Fruit fly (Drosophila melanogaster) whole organism, wandering third instar larva: ENCODE measurements around the gene MRG15.

ENCODE experiments used
- CG32264 ChIP-seq: fragments of 200-800 bp; sonication (Bioruptor generic); optimal IDR thresholded peaks from 2 replicates; lab custom pipeline; 2016; ENCODE audit warnings: missing biosample characterization, missing genetic modification characterization
- CG9705 ChIP-seq: fragments of 200-800 bp; sonication (Bioruptor generic); optimal IDR thresholded peaks from 2 replicates; lab custom pipeline; 2018; ENCODE audit warnings: missing biosample characterization, mild to moderate bottlenecking, missing genetic modification characterization
- CrebA ChIP-seq: fragments of 200-800 bp; sonication (Bioruptor generic); optimal IDR thresholded peaks from 2 replicates; lab custom pipeline; 2016; ENCODE audit warnings: missing biosample characterization, mild to moderate bottlenecking, missing genetic modification characterization, borderline replicate concordance
- Dfd ChIP-seq: fragments of >200 bp; optimal IDR thresholded peaks from 2 replicates; lab custom pipeline; 2017; ENCODE audit warnings: missing biosample characterization, missing genetic modification characterization
- Dif ChIP-seq: fragments of 200-275, 200-300 bp; sonication (Bioruptor generic); optimal IDR thresholded peaks from 2 replicates; lab custom pipeline; 2018; ENCODE audit warnings: missing biosample characterization, missing genetic modification characterization; ENCODE audit not compliant: partially characterized antibody
- GATAd ChIP-seq: sonication (Bioruptor generic); optimal IDR thresholded peaks from 2 replicates; lab custom pipeline; 2016; ENCODE audit warnings: missing biosample characterization, missing genetic modification characterization
- HLH106 ChIP-seq: fragments of 200-800 bp; optimal IDR thresholded peaks from 3 replicates; lab custom pipeline; 2019; ENCODE audit warnings: missing biosample characterization, mild to moderate bottlenecking, missing genetic modification characterization, moderate library complexity
- Hnf4 ChIP-seq: fragments of 200-800 bp; sonication (Bioruptor generic); optimal IDR thresholded peaks from 2 replicates; lab custom pipeline; 2016; ENCODE audit warnings: missing biosample characterization, mild to moderate bottlenecking, missing genetic modification characterization
- Hr78 ChIP-seq: fragments of >200 bp; optimal IDR thresholded peaks from 2 replicates; lab custom pipeline; 2017; ENCODE audit warnings: missing biosample characterization, missing genetic modification characterization
- Hr83 ChIP-seq: fragments of 200-300 bp; sonication (Bioruptor generic); optimal IDR thresholded peaks from 2 replicates; lab custom pipeline; 2016; ENCODE audit warnings: missing biosample characterization, mild to moderate bottlenecking, missing genetic modification characterization, moderate library complexity; ENCODE audit not compliant: poor library complexity, severe bottlenecking
- Jra ChIP-seq: sonication (Bioruptor generic); optimal IDR thresholded peaks from 2 replicates; lab custom pipeline; 2016; ENCODE audit warnings: missing biosample characterization, missing genetic modification characterization
- Mio ChIP-seq: sonication (Bioruptor generic); optimal IDR thresholded peaks from 2 replicates; lab custom pipeline; 2016; ENCODE audit warnings: missing biosample characterization, missing genetic modification characterization
- Myc ChIP-seq: fragments of >200 bp; optimal IDR thresholded peaks from 2 replicates; lab custom pipeline; 2017
- N ChIP-seq: fragments of >200 bp; optimal IDR thresholded peaks from 2 replicates; lab custom pipeline; 2018; ENCODE audit warnings: missing biosample characterization, missing external identifiers, missing genetic modification characterization
- OdsH ChIP-seq: fragments of 200-800 bp; sonication (Bioruptor generic); optimal IDR thresholded peaks from 2 replicates; lab custom pipeline; 2016; ENCODE audit warnings: missing biosample characterization, mild to moderate bottlenecking, missing genetic modification characterization
- Rel ChIP-seq, 2 experiments: fragments of 200-800 bp; sonication (Bioruptor generic) in 1 of 2; optimal IDR thresholded peaks; 2 replicates in 1 of 2; 3 replicates in 1 of 2; lab custom pipeline; 2016 to 2019; ENCODE audit warnings: mild to moderate bottlenecking in 2 of 2, missing biosample characterization in 2 of 2, missing genetic modification characterization in 2 of 2, moderate library complexity in 1 of 2
- Sp1 ChIP-seq: fragments of 200-800 bp; sonication (Bioruptor generic); optimal IDR thresholded peaks from 3 replicates; lab custom pipeline; 2019; ENCODE audit warnings: missing biosample characterization, mild to moderate bottlenecking, missing genetic modification characterization, moderate library complexity
- Vsx2 ChIP-seq: fragments of 200-300, 225-300 bp; sonication (Bioruptor generic); optimal IDR thresholded peaks from 2 replicates; lab custom pipeline; 2018; ENCODE audit warnings: missing biosample characterization, missing genetic modification characterization; ENCODE audit not compliant: partially characterized antibody
- br ChIP-seq: fragments of 200-800 bp; sonication (Bioruptor generic); optimal IDR thresholded peaks from 2 replicates; lab custom pipeline; 2016; ENCODE audit warnings: missing biosample characterization, missing genetic modification characterization
- brk ChIP-seq: fragments of 200-800 bp; sonication (Bioruptor generic); optimal IDR thresholded peaks from 2 replicates; lab custom pipeline; 2016; ENCODE audit warnings: missing biosample characterization, mild to moderate bottlenecking, missing genetic modification characterization
- dl ChIP-seq, 2 experiments: fragments of 175-275, 200-275 bp in 1 of 2; fragments of 200-275 bp in 1 of 2; sonication (Bioruptor generic); optimal IDR thresholded peaks; lab custom pipeline; 2018; ENCODE audit warnings: mild to moderate bottlenecking in 2 of 2, missing biosample characterization in 2 of 2, missing genetic modification characterization in 2 of 2, moderate library complexity in 2 of 2; ENCODE audit not compliant: partially characterized antibody in 2 of 2, insufficient read depth in 1 of 2
- dmrt93B ChIP-seq: fragments of 200-800 bp; sonication (Bioruptor generic); optimal IDR thresholded peaks from 2 replicates; lab custom pipeline; 2018; ENCODE audit warnings: missing biosample characterization, mild to moderate bottlenecking, missing genetic modification characterization
- dsf ChIP-seq: sonication (Bioruptor generic); optimal IDR thresholded peaks from 2 replicates; lab custom pipeline; 2016; ENCODE audit warnings: missing biosample characterization, missing genetic modification characterization, borderline replicate concordance
- ey ChIP-seq: fragments of 200-800 bp; sonication (Bioruptor generic); optimal IDR thresholded peaks from 2 replicates; lab custom pipeline; 2016; ENCODE audit warnings: missing biosample characterization, missing genetic modification characterization
- foxo ChIP-seq, 2 experiments: fragments of 200-800 bp; sonication (Bioruptor generic); optimal IDR thresholded peaks; 2 replicates in 1 of 2; 3 replicates in 1 of 2; lab custom pipeline; 2016 to 2017; ENCODE audit warnings: missing biosample characterization in 2 of 2, missing genetic modification characterization in 2 of 2
- fru ChIP-seq: fragments of 200-800 bp; sonication (Bioruptor generic); optimal IDR thresholded peaks from 3 replicates; lab custom pipeline; 2016; ENCODE audit warnings: missing biosample characterization, mild to moderate bottlenecking, missing genetic modification characterization
- h ChIP-seq: fragments of 200-800 bp; sonication (Bioruptor generic); optimal IDR thresholded peaks from 3 replicates; lab custom pipeline; 2016; ENCODE audit warnings: missing biosample characterization, mild to moderate bottlenecking, missing genetic modification characterization
- jim ChIP-seq: fragments of 175-275, 200-325 bp; sonication (Bioruptor generic); optimal IDR thresholded peaks from 2 replicates; lab custom pipeline; 2016; ENCODE audit warnings: missing biosample characterization, mild to moderate bottlenecking, missing genetic modification characterization
- lola ChIP-seq: fragments of >200 bp; optimal IDR thresholded peaks from 2 replicates; lab custom pipeline; 2017; ENCODE audit warnings: missing biosample characterization, missing genetic modification characterization
- pan ChIP-seq: fragments of >200 bp; optimal IDR thresholded peaks from 2 replicates; lab custom pipeline; 2017
- psq ChIP-seq: fragments of 200-800 bp; sonication (Bioruptor generic); optimal IDR thresholded peaks from 3 replicates; lab custom pipeline; 2017; ENCODE audit warnings: missing biosample characterization, mild to moderate bottlenecking, missing genetic modification characterization, moderate library complexity
- rgr ChIP-seq: fragments of 200-800 bp; sonication (Bioruptor generic); optimal IDR thresholded peaks from 3 replicates; lab custom pipeline; 2016; ENCODE audit warnings: missing biosample characterization, mild to moderate bottlenecking, missing genetic modification characterization
- sage ChIP-seq: fragments of 200-800 bp; sonication (Bioruptor generic); optimal IDR thresholded peaks from 2 replicates; lab custom pipeline; 2016; ENCODE audit warnings: missing biosample characterization, mild to moderate bottlenecking, missing genetic modification characterization
- sv ChIP-seq: fragments of 200-800 bp; sonication (Bioruptor generic); optimal IDR thresholded peaks from 3 replicates; lab custom pipeline; 2016; ENCODE audit warnings: missing biosample characterization, missing genetic modification characterization
- tai ChIP-seq: sonication (Bioruptor generic); optimal IDR thresholded peaks from 2 replicates; lab custom pipeline; 2016; ENCODE audit warnings: missing biosample characterization, missing genetic modification characterization
- usp ChIP-seq: fragments of >200 bp; optimal IDR thresholded peaks from 2 replicates; lab custom pipeline; 2017; ENCODE audit warnings: missing biosample characterization, missing genetic modification characterization
- woc ChIP-seq: sonication (Bioruptor generic); optimal IDR thresholded peaks from 2 replicates; lab custom pipeline; 2016; ENCODE audit warnings: missing biosample characterization, mild to moderate bottlenecking, missing genetic modification characterization

The MRG15 gene

dm6 chr3R:15280619-15281334 lies 2.9 kb upstream of the MRG15 start:
- TF ChIP-seq fru (GFP tag; lab: Kevin White, UChicago) (peak; percentile 65), Myc (lab: Kevin White, UChicago) (no peak), OdsH (GFP tag; lab: Kevin White, UChicago) (peak; percentile 60), usp (GFP tag; lab: Kevin White, UChicago) (no peak), CG9705 (GFP tag; lab: Kevin White, UChicago) (no peak), dmrt93B (GFP tag; lab: Kevin White, UChicago) (peak; percentile 51), woc (peak; percentile 24), rgr (GFP tag; lab: Kevin White, UChicago) (peak; percentile 46), psq (GFP tag; lab: Kevin White, UChicago) (peak; percentile 56), ey (GFP tag; lab: Kevin White, UChicago) (peak; percentile 34), jim (GFP tag; lab: Kevin White, UChicago) (no peak), sv (GFP tag; lab: Kevin White, UChicago) (peak; percentile 20), h (GFP tag; lab: Kevin White, UChicago) (peak; percentile 45), foxo (GFP tag; optimal IDR thresholded peaks at IDR 0.05; lab: Kevin White, UChicago) (peak in 1 of 2 experiments; percentile 63), CrebA (GFP tag; lab: Kevin White, UChicago) (no peak), brk (GFP tag; lab: Kevin White, UChicago) (no peak), dsf (GFP tag; lab: Kevin White, UChicago) (no peak), N (GFP tag; lab: Kevin White, UChicago) (no peak), HLH106 (tag; lab: Kevin White, UChicago) (peak; percentile 66), Dif (GFP tag; lab: Kevin White, UChicago) (peak; percentile 23), tai (GFP tag; lab: Kevin White, UChicago) (no peak), Sp1 (GFP tag; lab: Kevin White, UChicago) (peak; percentile 71), br (GFP tag; lab: Kevin White, UChicago) (peak; percentile 33), sage (peak; percentile 16), Mio (GFP tag; lab: Kevin White, UChicago) (no peak), dl (GFP tag; optimal IDR thresholded peaks at IDR 0.05; lab: Kevin White, UChicago; ENCODE audit: insufficient read depth in 1 of 2, partially characterized antibody in 2 of 2) (no peak), GATAd (GFP tag; lab: Kevin White, UChicago) (no peak)

DNA sequence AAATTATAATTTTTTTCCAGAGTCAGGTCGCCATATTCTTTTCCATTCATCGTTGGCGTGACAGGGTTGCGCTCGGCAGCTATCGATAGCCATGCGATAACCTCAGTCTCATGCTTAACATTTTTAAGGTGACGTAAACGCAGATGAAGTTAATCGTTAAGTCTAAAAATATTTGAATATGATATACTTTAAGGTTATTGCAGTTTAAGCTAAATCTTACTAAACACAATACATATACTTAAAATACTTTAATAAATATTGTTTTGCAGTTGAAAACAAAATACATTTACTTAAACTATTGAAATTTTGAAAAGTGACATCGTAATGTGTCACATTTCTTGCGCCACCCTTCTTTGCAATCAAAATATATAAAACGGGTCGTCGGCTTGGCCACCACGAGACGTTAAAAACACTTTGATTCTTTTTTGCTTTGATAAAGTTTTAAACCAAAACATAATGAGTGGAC lies 2.7 kb downstream of the MRG15 start, which contains the start of the genes Cp190 and CG4338:
Gene Cp190, minus strand, starts transcription at position 84 of the 466 bp plus-strand sequence.
Gene CG4338, plus strand, starts transcription at position 365 of the 466 bp plus-strand sequence.
- TF ChIP-seq Hr78 (GFP tag; lab: Kevin White, UChicago) (no peak), OdsH (GFP tag; lab: Kevin White, UChicago) (peak; percentile 96), h (GFP tag; lab: Kevin White, UChicago) (peak; percentile 97), tai (GFP tag; lab: Kevin White, UChicago) (no peak), sv (GFP tag; lab: Kevin White, UChicago) (peak; percentile 92), Rel (GFP tag; optimal IDR thresholded peaks at IDR 0.05; lab: Kevin White, UChicago) (peak; percentile 78), Rel (tag; optimal IDR thresholded peaks at IDR 0.05; lab: Kevin White, UChicago) (peak; percentile 92), fru (GFP tag; lab: Kevin White, UChicago) (peak; percentile 96), dl (GFP tag; optimal IDR thresholded peaks at IDR 0.05; lab: Kevin White, UChicago; ENCODE audit: insufficient read depth in 1 of 2, partially characterized antibody in 2 of 2) (no peak), HLH106 (tag; lab: Kevin White, UChicago) (peak; percentile 99), ey (GFP tag; lab: Kevin White, UChicago) (peak; percentile 95), Mio (GFP tag; lab: Kevin White, UChicago) (peak; percentile 48), CG32264 (peak; percentile 85), CrebA (GFP tag; lab: Kevin White, UChicago) (no peak), dsf (GFP tag; lab: Kevin White, UChicago) (peak; percentile 90), br (GFP tag; lab: Kevin White, UChicago) (peak; percentile 94), CG9705 (GFP tag; lab: Kevin White, UChicago) (peak; percentile 98), Vsx2 (GFP tag; lab: Kevin White, UChicago) (no peak), Dif (GFP tag; lab: Kevin White, UChicago) (no peak), woc (peak; percentile 97), Hnf4 (GFP tag; lab: Kevin White, UChicago) (no peak), sage (no peak), rgr (GFP tag; lab: Kevin White, UChicago) (peak; percentile 98), Sp1 (GFP tag; lab: Kevin White, UChicago) (peak; percentile 99), jim (GFP tag; lab: Kevin White, UChicago) (no peak), usp (GFP tag; lab: Kevin White, UChicago) (no peak), lola (no peak), brk (GFP tag; lab: Kevin White, UChicago) (no peak), Hr83 (GFP tag; lab: Kevin White, UChicago) (peak; percentile 69), Myc (lab: Kevin White, UChicago) (peak; percentile 34), psq (GFP tag; lab: Kevin White, UChicago) (peak; percentile 95), foxo (GFP tag; optimal IDR thresholded peaks at IDR 0.05; lab: Kevin White, UChicago) (peak; percentile 64 to 98), dmrt93B (GFP tag; lab: Kevin White, UChicago) (peak; percentile 97), N (GFP tag; lab: Kevin White, UChicago) (no peak), pan (lab: Kevin White, UChicago) (no peak), Dfd (GFP tag; lab: Kevin White, UChicago) (no peak), Jra (GFP tag; lab: Kevin White, UChicago) (peak; percentile 80)
